Worm (Caenorhabditis elegans): ENCODE data around the gene H10E21.1.
A peak's percentile ranks its signal among the peaks of the same experiment; 100 is the strongest.

The H10E21.1 gene

DNA sequence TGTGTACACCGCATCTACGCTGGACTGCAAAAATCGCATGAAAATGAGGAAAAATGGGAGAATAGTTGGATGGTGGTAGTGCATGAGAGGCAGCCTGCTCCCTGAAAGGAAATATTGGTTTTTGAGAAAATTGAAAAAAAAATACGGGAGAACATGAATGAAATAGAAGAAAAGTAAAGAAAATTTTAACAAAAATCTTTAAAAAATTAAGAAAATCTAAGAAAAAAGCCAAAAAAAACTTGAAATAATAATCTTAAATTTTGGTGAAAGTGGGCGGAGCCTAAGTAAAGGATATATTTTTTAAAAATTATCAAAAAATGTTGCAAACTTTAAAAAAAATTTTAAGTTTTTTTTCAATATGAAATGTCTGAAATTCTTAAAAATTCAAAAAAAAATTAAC is 8.3 kb downstream of the H10E21.1 start, which contains the start of gene H10E21.5:
TSS of gene H10E21.5 (minus strand) at position 101 of the 400 bp plus-strand sequence.
- TF ChIP-seq hlh-1 (tag; optimal IDR thresholded peaks at IDR 0.05): no peak
- TF ChIP-seq ceh-43 (GFP tag; optimal IDR thresholded peaks at IDR 0.05): no peak
- no peak for TF ChIP-seq cnd-1 (tag; optimal IDR thresholded peaks at IDR 0.05)
- no peak for TF ChIP-seq nhr-12 (tag; optimal IDR thresholded peaks at IDR 0.05)
- TF ChIP-seq blmp-1 (tag; optimal IDR thresholded peaks at IDR 0.05): no peak
- TF ChIP-seq unc-62 (GFP tag; optimal IDR thresholded peaks at IDR 0.05): no peak
- no peak for TF ChIP-seq mep-1 (tag; optimal IDR thresholded peaks at IDR 0.05)
- no peak for TF ChIP-seq nhr-237 (tag; optimal IDR thresholded peaks at IDR 0.05)
- no peak for TF ChIP-seq snpc-4 (tag; optimal IDR thresholded peaks at IDR 0.05)
- TF ChIP-seq M03D4.4 (tag; optimal IDR thresholded peaks at IDR 0.05): no peak
- no peak for TF ChIP-seq lin-13 (tag; optimal IDR thresholded peaks at IDR 0.05)
- TF ChIP-seq zip-8 (tag; optimal IDR thresholded peaks at IDR 0.05): no peak

DNA sequence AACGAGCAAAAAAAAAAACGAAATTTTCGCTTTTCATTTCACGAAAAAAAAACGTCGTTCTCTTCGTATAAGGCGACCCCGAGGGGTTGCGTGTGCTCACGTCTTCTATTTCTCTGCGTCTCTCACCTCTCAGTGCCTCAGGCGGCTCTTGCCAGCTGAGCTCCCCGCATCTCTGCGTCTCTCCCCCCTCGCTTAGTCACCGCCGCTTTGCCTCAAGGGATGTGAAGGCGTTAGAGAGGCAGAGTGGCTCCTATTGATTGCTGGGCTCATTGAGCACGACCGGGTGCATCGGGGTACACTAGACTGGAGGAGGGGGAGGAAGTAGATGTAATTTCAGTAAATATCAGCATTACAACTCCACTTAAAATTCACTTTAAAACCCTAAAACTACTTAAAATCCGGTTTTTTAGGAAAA is 10.0 kb downstream of the H10E21.1 start:
- TF ChIP-seq snpc-4 (tag; optimal IDR thresholded peaks at IDR 0.05) (no peak), M03D4.4 (tag; optimal IDR thresholded peaks at IDR 0.05) (no peak), nhr-237 (tag; optimal IDR thresholded peaks at IDR 0.05) (no peak), lsy-2 (tag; optimal IDR thresholded peaks at IDR 0.05) (no peak), zip-8 (tag; optimal IDR thresholded peaks at IDR 0.05) (no peak), ztf-11 (tag; optimal IDR thresholded peaks at IDR 0.05) (peak; percentile 45), pha-4 (tag; optimal IDR thresholded peaks at IDR 0.05) (no peak), cnd-1 (tag; optimal IDR thresholded peaks at IDR 0.05) (no peak), bed-3 (GFP tag; optimal IDR thresholded peaks at IDR 0.05) (no peak), elt-3 (tag; optimal IDR thresholded peaks at IDR 0.05) (no peak), mep-1 (tag; optimal IDR thresholded peaks at IDR 0.05) (no peak), tbx-8 (GFP tag; optimal IDR thresholded peaks at IDR 0.05) (no peak), unc-120 (tag; optimal IDR thresholded peaks at IDR 0.05; ENCODE audit: poor library complexity, severe bottlenecking) (peak; percentile 33), mab-5 (tag; optimal IDR thresholded peaks at IDR 0.05) (no peak), unc-39 (tag; optimal IDR thresholded peaks at IDR 0.05) (no peak), nhr-28 (tag; optimal IDR thresholded peaks at IDR 0.05) (no peak), nhr-12 (tag; optimal IDR thresholded peaks at IDR 0.05) (no peak), unc-62 (GFP tag; optimal IDR thresholded peaks at IDR 0.05) (no peak), lin-13 (tag; optimal IDR thresholded peaks at IDR 0.05) (no peak), hlh-1 (tag; optimal IDR thresholded peaks at IDR 0.05) (no peak), sptf-1 (tag; optimal IDR thresholded peaks at IDR 0.05) (no peak), ceh-39 (tag; optimal IDR thresholded peaks at IDR 0.05) (no peak), ceh-83 (GFP tag; optimal IDR thresholded peaks at IDR 0.05) (no peak), ces-1 (GFP tag; optimal IDR thresholded peaks at IDR 0.05) (peak; percentile 79), nhr-76 (tag; optimal IDR thresholded peaks at IDR 0.05) (no peak), ceh-43 (GFP tag; optimal IDR thresholded peaks at IDR 0.05) (no peak), flh-1 (GFP tag; optimal IDR thresholded peaks at IDR 0.05) (no peak), drap-1 (GFP tag; optimal IDR thresholded peaks at IDR 0.05) (no peak), nhr-2 (tag; optimal IDR thresholded peaks at IDR 0.05) (no peak), ham-2 (GFP tag; optimal IDR thresholded peaks at IDR 0.05) (peak; percentile 3), blmp-1 (tag; optimal IDR thresholded peaks at IDR 0.05) (no peak), elt-1 (tag; optimal IDR thresholded peaks at IDR 0.05; ENCODE audit: borderline replicate concordance, insufficient read depth) (no peak), sem-2 (GFP tag; optimal IDR thresholded peaks at IDR 0.05) (no peak), mls-2 (tag; optimal IDR thresholded peaks at IDR 0.05) (peak; percentile 49), lin-32 (GFP tag; optimal IDR thresholded peaks at IDR 0.05) (peak; percentile 18)

DNA sequence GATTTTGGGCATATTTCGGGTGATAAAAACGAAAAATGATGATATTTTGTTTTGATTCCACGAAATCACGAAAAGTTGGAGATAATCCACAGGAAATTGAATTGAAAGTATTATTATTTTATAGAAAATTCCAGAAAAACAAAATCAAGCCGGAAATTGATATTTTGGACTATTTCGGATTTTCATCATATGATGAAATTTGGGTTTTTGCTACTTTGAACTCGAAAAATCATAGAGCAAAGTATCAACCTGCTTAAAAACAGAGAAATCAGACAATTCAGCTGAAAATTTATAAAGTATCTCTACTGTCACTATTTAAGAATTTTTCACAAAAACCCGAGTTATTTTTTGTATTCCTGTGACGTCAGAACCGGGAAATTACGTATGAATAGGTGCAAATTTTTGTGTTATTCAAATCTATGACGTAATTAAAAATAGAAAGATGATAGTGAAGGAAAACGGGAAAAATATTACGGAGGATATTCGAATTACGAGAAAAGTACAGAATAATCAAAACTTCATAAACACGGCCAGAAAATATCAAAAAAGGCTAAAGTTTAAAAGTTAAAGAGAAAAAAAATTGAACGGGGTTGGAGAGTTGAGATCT is 11.9 kb downstream of the H10E21.1 start:
- peak; percentile 99 for TF ChIP-seq zip-8 (tag; optimal IDR thresholded peaks at IDR 0.05)
- TF ChIP-seq unc-39 (tag; optimal IDR thresholded peaks at IDR 0.05): no peak
- TF ChIP-seq cnd-1 (tag; optimal IDR thresholded peaks at IDR 0.05): no peak

DNA sequence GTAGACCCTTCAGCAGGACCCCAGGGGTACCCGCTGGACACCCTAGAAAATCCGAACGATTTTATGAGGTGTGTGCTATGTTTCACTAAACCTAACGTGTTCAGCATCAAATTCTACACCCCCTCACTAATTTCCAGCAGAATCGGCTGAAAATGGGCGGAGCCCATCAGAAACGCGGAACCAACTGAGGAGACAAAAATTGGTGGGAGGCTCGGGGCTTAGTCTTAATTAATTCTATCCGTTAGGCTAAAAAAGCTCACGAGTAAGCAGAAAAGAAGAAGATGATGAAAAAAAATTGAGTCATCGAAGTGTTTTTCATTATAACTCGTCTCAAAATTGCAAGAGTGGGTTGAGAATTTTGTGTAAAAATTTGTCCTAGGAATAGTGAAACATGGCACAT is 13.3 kb downstream of the H10E21.1 start:
- TF ChIP-seq unc-39 (tag; optimal IDR thresholded peaks at IDR 0.05) (no peak), lin-32 (GFP tag; optimal IDR thresholded peaks at IDR 0.05) (no peak), elt-1 (tag; optimal IDR thresholded peaks at IDR 0.05; ENCODE audit: borderline replicate concordance, insufficient read depth) (no peak), pha-4 (tag; optimal IDR thresholded peaks at IDR 0.05) (no peak), ham-2 (GFP tag; optimal IDR thresholded peaks at IDR 0.05) (no peak), sptf-1 (tag; optimal IDR thresholded peaks at IDR 0.05) (no peak), hlh-1 (tag; optimal IDR thresholded peaks at IDR 0.05) (no peak), zip-8 (tag; optimal IDR thresholded peaks at IDR 0.05) (no peak), tbx-8 (GFP tag; optimal IDR thresholded peaks at IDR 0.05) (no peak), nhr-2 (tag; optimal IDR thresholded peaks at IDR 0.05) (no peak), drap-1 (GFP tag; optimal IDR thresholded peaks at IDR 0.05) (no peak), flh-1 (GFP tag; optimal IDR thresholded peaks at IDR 0.05) (no peak), mab-5 (tag; optimal IDR thresholded peaks at IDR 0.05) (no peak), cnd-1 (tag; optimal IDR thresholded peaks at IDR 0.05) (no peak), lsy-2 (tag; optimal IDR thresholded peaks at IDR 0.05) (no peak), mep-1 (tag; optimal IDR thresholded peaks at IDR 0.05) (no peak), nhr-76 (tag; optimal IDR thresholded peaks at IDR 0.05) (no peak), mls-2 (tag; optimal IDR thresholded peaks at IDR 0.05) (no peak)

All from whole organism, mixed stage, embryonic.